Fruit fly (Drosophila melanogaster) whole organism, prepupa: ENCODE results near the gene Sec22.

Source experiments
- Blimp-1 ChIP-seq: fragments of 200-800 bp; sonication (Bioruptor generic); optimal IDR thresholded peaks from 3 replicates; lab custom pipeline; 2017; ENCODE audit warnings: missing biosample characterization, missing genetic modification characterization, mild to moderate bottlenecking, moderate library complexity, missing genetic modification reagents
- CG10669 ChIP-seq: fragments of 200-800 bp; sonication (Bioruptor generic); optimal IDR thresholded peaks from 3 replicates; lab custom pipeline; 2018; ENCODE audit warnings: missing biosample characterization, mild to moderate bottlenecking, missing genetic modification characterization, moderate library complexity
- CG11294 ChIP-seq: fragments of 200-800 bp; sonication (Bioruptor generic); IDR thresholded peaks from 2 replicates; pipeline ENCODE4 v1.3.6; 2022; ENCODE audit warnings: missing biosample characterization, missing genetic modification characterization
- CG11762 ChIP-seq: fragments of 200-800 bp; sonication (Bioruptor generic); optimal IDR thresholded peaks from 3 replicates; lab custom pipeline; 2016; ENCODE audit warnings: missing biosample characterization, missing genetic modification characterization; ENCODE audit not compliant: insufficient read depth
- CG11902 ChIP-seq: fragments of 200-800 bp; sonication (Bioruptor generic); optimal IDR thresholded peaks from 3 replicates; lab custom pipeline; 2016; ENCODE audit warnings: missing biosample characterization, missing genetic modification characterization
- CG15336 ChIP-seq: fragments of 200-800 bp; sonication (Bioruptor generic); IDR thresholded peaks from 2 replicates; pipeline ENCODE4 v1.3.6; 2022; ENCODE audit warnings: missing biosample characterization, missing genetic modification characterization
- CG1621 ChIP-seq: fragments of 200-800 bp; sonication (Bioruptor generic); optimal IDR thresholded peaks from 3 replicates; lab custom pipeline; 2018; ENCODE audit warnings: missing biosample characterization, mild to moderate bottlenecking, missing genetic modification characterization
- CG16779 ChIP-seq: fragments of 200-800 bp; sonication (Bioruptor generic); optimal IDR thresholded peaks from 3 replicates; lab custom pipeline; 2017; ENCODE audit warnings: missing biosample characterization, mild to moderate bottlenecking, missing genetic modification characterization
- CG3032 ChIP-seq: fragments of 200-800 bp; optimal IDR thresholded peaks from 2 replicates; lab custom pipeline; 2019; ENCODE audit warnings: missing biosample characterization, mild to moderate bottlenecking, missing genetic modification characterization, moderate library complexity
- CG31627 ChIP-seq: fragments of 200-800 bp; sonication (Bioruptor generic); optimal IDR thresholded peaks from 3 replicates; lab custom pipeline; 2016; ENCODE audit warnings: missing biosample characterization, missing genetic modification characterization
- CG32006 ChIP-seq: fragments of 200-800 bp; sonication (Bioruptor generic); optimal IDR thresholded peaks from 3 replicates; lab custom pipeline; 2017; ENCODE audit warnings: missing biosample characterization, mild to moderate bottlenecking, missing genetic modification characterization
- CG34406 ChIP-seq: fragments of 200-800 bp; sonication (Bioruptor generic); optimal IDR thresholded peaks from 3 replicates; lab custom pipeline; 2016; ENCODE audit warnings: missing biosample characterization, missing genetic modification characterization
- CG3919 ChIP-seq: fragments of 200-800 bp; sonication (Bioruptor generic); optimal IDR thresholded peaks from 3 replicates; lab custom pipeline; 2016; ENCODE audit warnings: missing biosample characterization, missing genetic modification characterization
- CG4318 ChIP-seq: fragments of 200-800 bp; sonication (Bioruptor generic); optimal IDR thresholded peaks from 3 replicates; lab custom pipeline; 2017; ENCODE audit warnings: missing biosample characterization, mild to moderate bottlenecking, missing genetic modification characterization
- CG6163 ChIP-seq: fragments of 200-800 bp; sonication (Bioruptor generic); IDR thresholded peaks from 3 replicates; pipeline ENCODE4 v1.3.6; 2022; ENCODE audit warnings: missing biosample characterization, missing genetic modification characterization
- CG6276 ChIP-seq: fragments of 200-800 bp; sonication (Bioruptor generic); optimal IDR thresholded peaks from 2 replicates; lab custom pipeline; 2017; ENCODE audit warnings: missing biosample characterization, mild to moderate bottlenecking, missing genetic modification characterization
- CG6792 ChIP-seq: fragments of 200-800 bp; sonication (Bioruptor generic); optimal IDR thresholded peaks from 3 replicates; lab custom pipeline; 2016; ENCODE audit warnings: missing biosample characterization, missing genetic modification characterization
- CG6854 ChIP-seq: fragments of 200-800 bp; sonication (Bioruptor generic); optimal IDR thresholded peaks from 2 replicates; lab custom pipeline; 2017; ENCODE audit warnings: missing biosample characterization, mild to moderate bottlenecking, missing genetic modification characterization
- CG7368 ChIP-seq: fragments of 200-800 bp; sonication (Bioruptor generic); optimal IDR thresholded peaks from 3 replicates; lab custom pipeline; 2016; ENCODE audit warnings: missing biosample characterization, missing genetic modification characterization
- CG8119 ChIP-seq: fragments of 200-800 bp; sonication (Bioruptor generic); IDR thresholded peaks from 3 replicates; pipeline ENCODE4 v1.3.6; 2022; ENCODE audit warnings: missing biosample characterization, missing genetic modification characterization
- CG8319 ChIP-seq: fragments of 200-800 bp; sonication (Bioruptor generic); optimal IDR thresholded peaks from 3 replicates; lab custom pipeline; 2016; ENCODE audit warnings: missing biosample characterization, missing genetic modification characterization
- CG8632 ChIP-seq: fragments of 200-800 bp; sonication (Bioruptor generic); optimal IDR thresholded peaks from 3 replicates; lab custom pipeline; 2016; ENCODE audit warnings: missing biosample characterization, missing genetic modification characterization
- CG9139 ChIP-seq: fragments of 200-800 bp; sonication (Bioruptor generic); optimal IDR thresholded peaks from 3 replicates; lab custom pipeline; 2017; ENCODE audit warnings: missing biosample characterization, mild to moderate bottlenecking, missing genetic modification characterization
- Eip75B ChIP-seq: fragments of 200-800 bp; sonication (Bioruptor generic); optimal IDR thresholded peaks from 3 replicates; lab custom pipeline; 2016; ENCODE audit warnings: missing biosample characterization, missing genetic modification characterization
- Eip78C ChIP-seq: fragments of 200-800 bp; sonication (Bioruptor generic); peaks from one replicate; lab custom pipeline; 2016; ENCODE audit warnings: missing biosample characterization, missing genetic modification characterization
- Eip93F ChIP-seq: fragments of 200-800 bp; sonication (Bioruptor generic); optimal IDR thresholded peaks from 2 replicates; lab custom pipeline; 2016; ENCODE audit warnings: missing biosample characterization, mild to moderate bottlenecking, missing genetic modification characterization
- Ets21C ChIP-seq: fragments of 200-800 bp; sonication (Bioruptor generic); optimal IDR thresholded peaks from 3 replicates; lab custom pipeline; 2016; ENCODE audit warnings: missing biosample characterization, missing genetic modification characterization
- Gug ChIP-seq: fragments of 200-800 bp; sonication (Bioruptor generic); IDR thresholded peaks from 2 replicates; pipeline ENCODE4 v1.3.6; 2022; ENCODE audit warnings: missing biosample characterization, missing genetic modification characterization
- Hr4 ChIP-seq: fragments of 200-800 bp; sonication (Bioruptor generic); optimal IDR thresholded peaks from 3 replicates; lab custom pipeline; 2016; ENCODE audit warnings: missing biosample characterization, missing genetic modification characterization
- Lpt ChIP-seq: fragments of 200-800 bp; sonication (Bioruptor generic); optimal IDR thresholded peaks from 3 replicates; lab custom pipeline; 2016; ENCODE audit warnings: missing biosample characterization, missing genetic modification characterization
- Met ChIP-seq: fragments of 200-800 bp; sonication (Bioruptor generic); optimal IDR thresholded peaks from 3 replicates; lab custom pipeline; 2016; ENCODE audit warnings: missing biosample characterization, missing genetic modification characterization
- OdsH ChIP-seq: fragments of 200-800 bp; sonication (Bioruptor generic); optimal IDR thresholded peaks from 3 replicates; lab custom pipeline; 2016; ENCODE audit warnings: missing biosample characterization, missing genetic modification characterization
- Smox ChIP-seq: fragments of 200-800 bp; sonication (Bioruptor generic); optimal IDR thresholded peaks from 3 replicates; lab custom pipeline; 2016; ENCODE audit warnings: missing biosample characterization, missing genetic modification characterization
- Sox102F ChIP-seq: fragments of 200-800 bp; sonication (Bioruptor generic); optimal IDR thresholded peaks from 2 replicates; lab custom pipeline; 2016; ENCODE audit warnings: missing biosample characterization, mild to moderate bottlenecking, missing genetic modification characterization
- Sox14 ChIP-seq: fragments of 200-800 bp; sonication (Bioruptor generic); optimal IDR thresholded peaks from 3 replicates; lab custom pipeline; 2016; ENCODE audit warnings: missing biosample characterization, missing genetic modification characterization
- Sox15 ChIP-seq: fragments of 200-800 bp; sonication (Bioruptor generic); optimal IDR thresholded peaks from 3 replicates; lab custom pipeline; 2016; ENCODE audit warnings: missing biosample characterization, missing genetic modification characterization
- achi ChIP-seq: fragments of 200-800 bp; sonication (Bioruptor generic); optimal IDR thresholded peaks from 3 replicates; lab custom pipeline; 2016; ENCODE audit warnings: missing biosample characterization, missing genetic modification characterization
- acj6 ChIP-seq: fragments of 200-800 bp; sonication (Bioruptor generic); optimal IDR thresholded peaks from 3 replicates; lab custom pipeline; 2016; ENCODE audit warnings: missing biosample characterization, missing genetic modification characterization
- dac ChIP-seq: fragments of 200-800 bp; sonication (Bioruptor generic); optimal IDR thresholded peaks from 2 replicates; lab custom pipeline; 2017; ENCODE audit warnings: missing biosample characterization, mild to moderate bottlenecking, missing genetic modification characterization
- dsx ChIP-seq: fragments of 200-800 bp; optimal IDR thresholded peaks from 3 replicates; lab custom pipeline; 2019; ENCODE audit warnings: missing biosample characterization, mild to moderate bottlenecking, missing genetic modification characterization, moderate library complexity; ENCODE audit not compliant: poor library complexity, severe bottlenecking
- eg ChIP-seq: fragments of 200-800 bp; sonication (Bioruptor generic); IDR thresholded peaks from 3 replicates; pipeline ENCODE4 v1.3.6; 2022; ENCODE audit warnings: missing biosample characterization, missing genetic modification characterization
- fd85E ChIP-seq: fragments of 200-800 bp; sonication (Bioruptor generic); optimal IDR thresholded peaks from 3 replicates; lab custom pipeline; 2016; ENCODE audit warnings: missing biosample characterization, missing genetic modification characterization
- fkh ChIP-seq: fragments of 200-800 bp; sonication (Bioruptor generic); optimal IDR thresholded peaks from 3 replicates; lab custom pipeline; 2017; ENCODE audit warnings: missing biosample characterization, mild to moderate bottlenecking, missing genetic modification characterization, moderate library complexity
- net ChIP-seq: fragments of 200-800 bp; sonication (Bioruptor generic); optimal IDR thresholded peaks from 3 replicates; lab custom pipeline; 2016; ENCODE audit warnings: missing biosample characterization, missing genetic modification characterization
- pdm3 ChIP-seq: fragments of 200-800 bp; sonication (Bioruptor generic); optimal IDR thresholded peaks from 3 replicates; lab custom pipeline; 2016; ENCODE audit warnings: missing biosample characterization, missing genetic modification characterization
- salr ChIP-seq, 2 experiments: fragments of 200-800 bp; sonication (Bioruptor generic); optimal IDR thresholded peaks; 3 replicates each; lab custom pipeline; 2016 to 2018; ENCODE audit warnings: missing biosample characterization in 2 of 2, missing genetic modification characterization in 2 of 2, mild to moderate bottlenecking in 1 of 2
- ss ChIP-seq, 2 experiments: fragments of 200-800 bp; sonication (Bioruptor generic); optimal IDR thresholded peaks; 2 replicates in 1 of 2; 3 replicates in 1 of 2; lab custom pipeline; 2017 to 2018; ENCODE audit warnings: mild to moderate bottlenecking in 2 of 2, missing biosample characterization in 2 of 2, missing genetic modification characterization in 2 of 2, moderate library complexity in 1 of 2
- svp ChIP-seq: fragments of 200-800 bp; sonication (Bioruptor generic); peaks from one replicate; lab custom pipeline; 2016; ENCODE audit warnings: missing biosample characterization, missing genetic modification characterization
- topi ChIP-seq: fragments of 200-800 bp; sonication (Bioruptor generic); optimal IDR thresholded peaks from 3 replicates; lab custom pipeline; 2016; ENCODE audit warnings: missing biosample characterization, missing genetic modification characterization
- vri ChIP-seq: fragments of 200-800 bp; sonication (Bioruptor generic); optimal IDR thresholded peaks from 3 replicates; lab custom pipeline; 2016; ENCODE audit warnings: missing biosample characterization, mild to moderate bottlenecking, missing genetic modification characterization

Sec22 gene

DNA sequence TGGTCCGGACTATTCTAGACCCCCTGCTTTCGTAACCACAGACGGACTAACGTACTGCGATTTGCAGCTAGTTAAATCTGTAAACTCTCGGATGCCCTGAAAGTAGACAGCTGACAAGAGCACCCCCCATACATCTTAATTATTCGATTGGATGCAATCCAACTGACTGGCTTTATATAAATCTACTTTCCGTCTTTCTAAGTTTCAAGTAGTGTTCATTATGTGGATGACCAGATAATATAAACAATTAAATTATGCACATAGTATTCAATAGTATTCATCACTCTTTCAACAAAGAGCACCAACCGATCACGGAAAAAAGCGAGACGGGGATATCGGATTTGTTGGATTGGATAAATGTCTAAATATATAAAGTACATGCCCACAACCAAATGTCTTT lies 43.8 kb upstream of the Sec22 start:
- no peak for TF ChIP-seq CG6854 (GFP tag; lab: Kevin White, UChicago)
- TF ChIP-seq CG9139 (GFP tag; lab: Kevin White, UChicago), result no peak

DNA sequence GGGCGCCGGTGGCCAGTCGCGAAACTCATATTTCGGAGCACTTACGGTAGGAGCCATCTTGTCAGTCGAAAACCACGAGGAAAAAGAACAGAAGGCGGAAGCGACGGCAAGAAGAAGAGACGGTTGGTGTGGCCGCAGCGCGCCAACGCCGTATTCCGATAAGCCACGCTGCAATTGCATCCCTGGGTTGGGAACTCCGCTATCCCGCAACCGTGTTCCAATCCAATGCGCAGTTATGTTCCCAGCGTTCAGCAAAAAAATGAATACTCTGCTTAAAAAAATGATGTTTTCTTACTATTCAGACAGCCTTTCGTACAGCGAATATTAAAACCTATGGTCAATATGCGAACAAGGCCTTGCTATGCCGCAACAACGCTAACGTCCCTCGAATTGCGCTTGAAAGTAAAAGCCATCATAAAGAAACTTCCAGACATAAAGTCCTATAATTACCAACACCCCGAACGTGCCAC lies 40.8 kb upstream of the Sec22 start, which contains the start of gene RpL22:
Gene RpL22, minus strand, starts transcription at position 92 of the 470 bp plus-strand sequence.
- TF ChIP-seq achi (peak; percentile 60), dac (GFP tag; lab: Kevin White, UChicago) (peak; percentile 55), CG15336 (GFP tag; lab: Robert Waterston, UW) (peak; percentile 56; the same call in 1 of the 2 replicates), Hr4 (GFP tag; lab: Kevin White, UChicago) (peak; percentile 3), Smox (peak; percentile 72), CG11762 (GFP tag; lab: Kevin White, UChicago) (peak; percentile 51), Eip78C (peak; percentile 91), net (peak; percentile 82), Lpt (peak; percentile 32), Met (peak; percentile 80), vri (GFP tag; lab: Kevin White, UChicago) (peak; percentile 71), CG3919 (GFP tag; lab: Kevin White, UChicago) (peak; percentile 77), acj6 (GFP tag; lab: Kevin White, UChicago) (peak; percentile 58), topi (GFP tag; lab: Kevin White, UChicago) (peak; percentile 82), CG11902 (GFP tag; lab: Kevin White, UChicago) (peak; percentile 50), eg (GFP tag; lab: Robert Waterston, UW) (peak; percentile 82), CG11294 (GFP tag; lab: Robert Waterston, UW) (no peak), CG9139 (GFP tag; lab: Kevin White, UChicago) (peak; percentile 77), svp (GFP tag; lab: Kevin White, UChicago) (peak; percentile 60), CG32006 (peak; percentile 36), OdsH (GFP tag; lab: Kevin White, UChicago) (peak; percentile 66), pdm3 (GFP tag; lab: Kevin White, UChicago) (peak; percentile 67), fd85E (peak; percentile 50), CG8632 (peak; percentile 43), fkh (GFP tag; lab: Kevin White, UChicago) (peak; percentile 66), CG3032 (tag; lab: Kevin White, UChicago) (peak; percentile 55), Sox15 (GFP tag; lab: Kevin White, UChicago) (peak; percentile 21), salr (GFP tag; optimal IDR thresholded peaks at IDR 0.05; lab: Kevin White, UChicago) (peak; percentile 8 to 73), CG8119 (GFP tag; lab: Robert Waterston, UW) (peak; percentile 44; the same call in 2 of the 3 replicates), Sox14 (peak; percentile 87), Sox102F (GFP tag; lab: Kevin White, UChicago) (peak; percentile 66), dsx (GFP tag; lab: Kevin White, UChicago) (peak; percentile 3), Blimp-1 (GFP tag; lab: Kevin White, UChicago) (peak; percentile 72), ss (GFP tag; optimal IDR thresholded peaks at IDR 0.05; lab: Kevin White, UChicago) (peak; percentile 63 to 84), CG16779 (peak; percentile 75), CG6276 (GFP tag; lab: Kevin White, UChicago) (peak; percentile 26), CG10669 (GFP tag; lab: Kevin White, UChicago) (peak; percentile 48), CG6163 (peak; percentile 89), Ets21C (GFP tag; lab: Kevin White, UChicago) (peak; percentile 42), CG8319 (GFP tag; lab: Kevin White, UChicago) (peak; percentile 42), Eip75B (GFP tag; lab: Kevin White, UChicago) (peak; percentile 68), CG4318 (GFP tag; lab: Kevin White, UChicago) (no peak), CG31627 (peak; percentile 70), CG6792 (peak; percentile 74), Eip93F (no peak), CG1621 (tag; lab: Kevin White, UChicago) (peak; percentile 78), Gug (GFP tag; lab: Robert Waterston, UW) (peak; percentile 41; the same call in 1 of the 2 replicates), CG34406 (GFP tag; lab: Kevin White, UChicago) (peak; percentile 72), CG7368 (GFP tag; lab: Kevin White, UChicago) (peak; percentile 81)
